Worm (Caenorhabditis elegans): Measurements from ENCODE around the gene cank-26.

ce11 chrII:3992660-3993245, 17.9 kb upstream of the cank-26 start, which contains the start of gene Y14H12A.1:
- no peak for TF ChIP-seq ama-1 (optimal IDR thresholded peaks at IDR 0.05)
- no peak for TF ChIP-seq tbx-37 (GFP tag; conservative IDR thresholded peaks at IDR 0.05)
- TF ChIP-seq hmbx-1 (tag; optimal IDR thresholded peaks at IDR 0.05): no peak
- TF ChIP-seq aly-1 (tag; optimal IDR thresholded peaks at IDR 0.05): no peak
- TF ChIP-seq F13C5.2 (tag; optimal IDR thresholded peaks at IDR 0.05): no peak
- TF ChIP-seq ceh-36 (tag; optimal IDR thresholded peaks at IDR 0.05): no peak
- TF ChIP-seq hmg-4 (GFP tag; optimal IDR thresholded peaks at IDR 0.05): no peak
- TF ChIP-seq hnd-1 (tag; optimal IDR thresholded peaks at IDR 0.05): no peak
- TF ChIP-seq sea-1 (GFP tag; conservative IDR thresholded peaks at IDR 0.05): no peak
- no peak for TF ChIP-seq ets-7 (tag; optimal IDR thresholded peaks at IDR 0.05)
- TF ChIP-seq tbx-11 (GFP tag; IDR thresholded peaks at IDR 0.05): no peak
- TF ChIP-seq flt-1 (GFP tag; IDR thresholded peaks at IDR 0.05): no peak
